Fruit fly (Drosophila melanogaster) whole organism, embryonic: ENCODE data around the gene CG7275.
A peak's percentile ranks its signal among the peaks of the same experiment; 100 is the strongest.

Source experiments
- BtbVII ChIP-seq: fragments of 200-800 bp; sonication (Bioruptor generic); optimal IDR thresholded peaks from 3 replicates; lab custom pipeline; 2017; ENCODE audit warnings: missing biosample characterization, mild to moderate bottlenecking, missing genetic modification characterization
- CG10274 ChIP-seq: fragments of 200-800 bp; sonication (Bioruptor generic); optimal IDR thresholded peaks from 3 replicates; lab custom pipeline; 2017; ENCODE audit warnings: missing biosample characterization, mild to moderate bottlenecking, missing genetic modification characterization
- CG10462 ChIP-seq: fragments of 200-800 bp; sonication (Bioruptor generic); optimal IDR thresholded peaks from 2 replicates; lab custom pipeline; 2016; ENCODE audit warnings: missing biosample characterization, missing genetic modification characterization
- CG10543 ChIP-seq: fragments of 200-800 bp; sonication (Bioruptor generic); optimal IDR thresholded peaks from 3 replicates; lab custom pipeline; 2017; ENCODE audit warnings: missing biosample characterization, mild to moderate bottlenecking, missing genetic modification characterization, moderate library complexity
- CG10959 ChIP-seq: fragments of 200-800 bp; sonication (Bioruptor generic); IDR thresholded peaks from 2 replicates; pipeline ENCODE4 v1.3.6; 2022; ENCODE audit warnings: missing biosample characterization, missing genetic modification characterization
- CG12769 ChIP-seq: fragments of 200-800 bp; sonication (Bioruptor generic); optimal IDR thresholded peaks from 2 replicates; lab custom pipeline; 2019; ENCODE audit warnings: missing biosample characterization, mild to moderate bottlenecking, missing genetic modification characterization, moderate library complexity
- CG15073 ChIP-seq: fragments of 200-800 bp; sonication (Bioruptor generic); optimal IDR thresholded peaks from 2 replicates; lab custom pipeline; 2016; ENCODE audit warnings: missing biosample characterization, missing genetic modification characterization
- CG16815 ChIP-seq: fragments of 200-800 bp; sonication (Bioruptor generic); optimal IDR thresholded peaks from 3 replicates; lab custom pipeline; 2017; ENCODE audit warnings: missing biosample characterization, mild to moderate bottlenecking, missing genetic modification characterization
- CG17328 ChIP-seq: fragments of 200-800 bp; sonication (Bioruptor generic); IDR thresholded peaks from 2 replicates; pipeline ENCODE4 v1.3.6; 2022; ENCODE audit warnings: missing biosample characterization, missing genetic modification characterization
- CG18262 ChIP-seq: fragments of 200-800 bp; optimal IDR thresholded peaks from 3 replicates; lab custom pipeline; 2019; ENCODE audit warnings: missing biosample characterization, mild to moderate bottlenecking, missing genetic modification characterization, moderate library complexity
- CG2120 ChIP-seq: fragments of 200-800 bp; sonication (Bioruptor generic); optimal IDR thresholded peaks from 3 replicates; lab custom pipeline; 2016; ENCODE audit warnings: missing biosample characterization, missing genetic modification characterization
- CG2199 ChIP-seq: fragments of 200-800 bp; sonication (Bioruptor generic); IDR thresholded peaks from 3 replicates; pipeline ENCODE4 v1.3.6; 2022; ENCODE audit warnings: missing biosample characterization, missing genetic modification characterization
- CG4404 ChIP-seq: fragments of 200-800 bp; sonication (Bioruptor generic); IDR thresholded peaks from 2 replicates; pipeline ENCODE4 v1.3.6; 2022; ENCODE audit warnings: missing biosample characterization, missing genetic modification characterization
- CG8290 ChIP-seq, 3 experiments: fragments of 200-800 bp; sonication (Bioruptor generic); optimal IDR thresholded peaks; 2 replicates each; lab custom pipeline; 2016 to 2019; ENCODE audit warnings: missing biosample characterization in 3 of 3, missing genetic modification characterization in 3 of 3, mild to moderate bottlenecking in 2 of 3, moderate library complexity in 1 of 3
- CG8924 ChIP-seq: fragments of 200-800 bp; optimal IDR thresholded peaks from 3 replicates; lab custom pipeline; 2019; ENCODE audit warnings: missing biosample characterization, mild to moderate bottlenecking, missing genetic modification characterization, moderate library complexity
- CG9609 ChIP-seq: fragments of 200-800 bp; sonication (Bioruptor generic); optimal IDR thresholded peaks from 3 replicates; lab custom pipeline; 2016; ENCODE audit warnings: missing biosample characterization, missing genetic modification characterization
- CG9727 ChIP-seq: fragments of 200-800 bp; sonication (Bioruptor generic); optimal IDR thresholded peaks from 3 replicates; lab custom pipeline; 2017; ENCODE audit warnings: missing biosample characterization, mild to moderate bottlenecking, missing genetic modification characterization
- CTCF ChIP-seq: fragments of 200-800 bp; sonication (Bioruptor generic); optimal IDR thresholded peaks from 2 replicates; lab custom pipeline; 2017; ENCODE audit warnings: missing biosample characterization, mild to moderate bottlenecking, missing genetic modification characterization, moderate library complexity
- CkIIα-i1 ChIP-seq: fragments of 200-800 bp; sonication (Bioruptor generic); IDR thresholded peaks from 2 replicates; pipeline ENCODE4 v1.3.6; 2022; ENCODE audit warnings: missing biosample characterization, missing genetic modification characterization
- Dll ChIP-seq: fragments of 200-800 bp; sonication (Bioruptor generic); IDR thresholded peaks from 4 replicates; pipeline ENCODE4 v1.3.6; 2022; ENCODE audit warnings: missing biosample characterization, missing genetic modification characterization; ENCODE audit not compliant: partially characterized antibody
- HLH3B ChIP-seq: fragments of 200-800 bp; sonication (Bioruptor generic); IDR thresholded peaks from 2 replicates; pipeline ENCODE4 v1.3.6; 2022; ENCODE audit warnings: missing biosample characterization, missing genetic modification characterization
- HLH4C ChIP-seq: fragments of 200-800 bp; sonication (Bioruptor generic); IDR thresholded peaks from 3 replicates; pipeline ENCODE4 v1.3.6; 2022; ENCODE audit warnings: missing biosample characterization, missing genetic modification characterization; ENCODE audit not compliant: partially characterized antibody
- Hand ChIP-seq: fragments of 200-800 bp; sonication (Bioruptor generic); optimal IDR thresholded peaks from 2 replicates; lab custom pipeline; 2017; ENCODE audit warnings: mild to moderate bottlenecking, missing biosample characterization, missing genetic modification reagents, missing genetic modification characterization
- HmgZ ChIP-seq: fragments of 200-800 bp; sonication (Bioruptor generic); optimal IDR thresholded peaks from 2 replicates; lab custom pipeline; 2018; ENCODE audit warnings: missing biosample characterization, mild to moderate bottlenecking, missing genetic modification characterization
- Hsf ChIP-seq: fragments of 200-800 bp; sonication (Bioruptor generic); optimal IDR thresholded peaks from 3 replicates; lab custom pipeline; 2016; ENCODE audit warnings: missing biosample characterization, missing genetic modification characterization
- Lpt ChIP-seq: fragments of >200 bp; optimal IDR thresholded peaks from 2 replicates; lab custom pipeline; 2018; ENCODE audit warnings: missing biosample characterization, missing genetic modification characterization
- MTF-1 ChIP-seq: fragments of 200-800 bp; sonication (Bioruptor generic); optimal IDR thresholded peaks from 2 replicates; lab custom pipeline; 2018; ENCODE audit warnings: missing biosample characterization, mild to moderate bottlenecking, missing genetic modification characterization, borderline replicate concordance
- Mad ChIP-seq: fragments of 200-800 bp; sonication (Bioruptor generic); optimal IDR thresholded peaks from 2 replicates; lab custom pipeline; 2016; ENCODE audit warnings: missing biosample characterization, missing genetic modification characterization
- Ravus ChIP-seq: fragments of 200-800 bp; sonication (Bioruptor generic); IDR thresholded peaks from 2 replicates; pipeline ENCODE4 v1.3.6; 2022; ENCODE audit warnings: missing biosample characterization, missing genetic modification characterization
- Rx ChIP-seq: fragments of 200-800 bp; sonication (Bioruptor generic); IDR thresholded peaks from 2 replicates; pipeline ENCODE4 v1.3.6; 2022; ENCODE audit warnings: missing biosample characterization, missing genetic modification characterization
- Trl ChIP-seq, 3 experiments: fragments of >200 bp in 2 of 3; fragments of 200-800 bp in 1 of 3; sonication (Bioruptor generic) in 1 of 3; optimal IDR thresholded peaks; 2 replicates in 1 of 3; 3 replicates in 2 of 3; lab custom pipeline; 2016 to 2017; ENCODE audit warnings: missing biosample characterization in 1 of 3, missing genetic modification characterization in 1 of 3
- cad ChIP-seq: fragments of >200 bp; optimal IDR thresholded peaks from 2 replicates; lab custom pipeline; 2017; ENCODE audit warnings: missing biosample characterization, missing genetic modification characterization
- dan ChIP-seq: fragments of 200-800 bp; sonication (Bioruptor generic); IDR thresholded peaks from 2 replicates; pipeline ENCODE4 v1.3.6; 2022; ENCODE audit warnings: missing biosample characterization, missing genetic modification characterization
- dimm ChIP-seq: fragments of 200-800 bp; sonication (Bioruptor generic); IDR thresholded peaks from 2 replicates; pipeline ENCODE4 v1.3.6; 2022; ENCODE audit warnings: missing biosample characterization, missing genetic modification characterization
- en ChIP-seq: fragments of 200-800 bp; sonication (Bioruptor generic); optimal IDR thresholded peaks from 2 replicates; lab custom pipeline; 2016; ENCODE audit warnings: missing biosample characterization, missing genetic modification characterization
- ewg ChIP-seq: fragments of 200-800 bp; sonication (Bioruptor generic); optimal IDR thresholded peaks from 3 replicates; lab custom pipeline; 2017; ENCODE audit warnings: mild to moderate bottlenecking, missing biosample characterization, missing genetic modification reagents, missing genetic modification characterization
- fd102C ChIP-seq: fragments of 200-800 bp; sonication (Bioruptor generic); optimal IDR thresholded peaks from 2 replicates; lab custom pipeline; 2018; ENCODE audit warnings: missing biosample characterization, mild to moderate bottlenecking, missing genetic modification characterization, moderate library complexity
- ftz-f1 ChIP-seq: fragments of 200-800 bp; sonication (Bioruptor generic); optimal IDR thresholded peaks from 2 replicates; lab custom pipeline; 2016; ENCODE audit warnings: missing biosample characterization, missing genetic modification characterization
- knrl ChIP-seq: fragments of 200-800 bp; sonication (Bioruptor generic); IDR thresholded peaks from 3 replicates; pipeline ENCODE4 v1.3.6; 2022; ENCODE audit warnings: missing biosample characterization, missing genetic modification characterization; ENCODE audit not compliant: partially characterized antibody
- nerfin-1 ChIP-seq: fragments of 200-800 bp; sonication (Bioruptor generic); optimal IDR thresholded peaks from 3 replicates; lab custom pipeline; 2019; ENCODE audit warnings: missing biosample characterization, mild to moderate bottlenecking, missing genetic modification characterization, moderate library complexity
- p53 ChIP-seq: fragments of 200-800 bp; sonication (Bioruptor generic); optimal IDR thresholded peaks from 2 replicates; lab custom pipeline; 2016; ENCODE audit warnings: missing biosample characterization, missing genetic modification characterization
- pan ChIP-seq, 4 experiments: fragments of >200 bp in 3 of 4; fragments of 200-800 bp in 1 of 4; sonication (Bioruptor generic) in 1 of 4; optimal IDR thresholded peaks in 3 of 4; IDR thresholded peaks in 1 of 4; 2 replicates each; pipeline versions ENCODE4 v1.3.6 to Lab custom; 2017 to 2022; ENCODE audit warnings: missing biosample characterization in 2 of 4, missing genetic modification characterization in 2 of 4, mixed read lengths in 1 of 4
- pho ChIP-seq: fragments of 200-800 bp; sonication (Bioruptor generic); optimal IDR thresholded peaks from 2 replicates; lab custom pipeline; 2016; ENCODE audit warnings: missing biosample characterization, missing genetic modification characterization
- shn ChIP-seq: fragments of 200-800 bp; sonication (Bioruptor generic); optimal IDR thresholded peaks from 3 replicates; lab custom pipeline; 2016; ENCODE audit warnings: missing biosample characterization, missing genetic modification characterization
- sim ChIP-seq: fragments of 200-800 bp; sonication (Bioruptor generic); IDR thresholded peaks from 2 replicates; pipeline ENCODE4 v1.3.6; 2022; ENCODE audit warnings: missing biosample characterization, missing genetic modification characterization
- sqz ChIP-seq: fragments of 200-800 bp; sonication (Bioruptor generic); optimal IDR thresholded peaks from 3 replicates; lab custom pipeline; 2018; ENCODE audit warnings: missing biosample characterization, mild to moderate bottlenecking, missing genetic modification characterization
- ssp ChIP-seq: fragments of 200-800 bp; sonication (Bioruptor generic); IDR thresholded peaks from 2 replicates; pipeline ENCODE4 v1.3.6; 2022; ENCODE audit warnings: missing biosample characterization, missing genetic modification characterization
- tin ChIP-seq: fragments of 200-800 bp; sonication (Bioruptor generic); optimal IDR thresholded peaks from 3 replicates; lab custom pipeline; 2016; ENCODE audit warnings: missing biosample characterization, missing genetic modification characterization
- wek ChIP-seq: fragments of 200-800 bp; sonication (Bioruptor generic); optimal IDR thresholded peaks from 3 replicates; lab custom pipeline; 2018; ENCODE audit warnings: missing biosample characterization, mild to moderate bottlenecking, missing genetic modification characterization, moderate library complexity

CG7275 gene

DNA sequence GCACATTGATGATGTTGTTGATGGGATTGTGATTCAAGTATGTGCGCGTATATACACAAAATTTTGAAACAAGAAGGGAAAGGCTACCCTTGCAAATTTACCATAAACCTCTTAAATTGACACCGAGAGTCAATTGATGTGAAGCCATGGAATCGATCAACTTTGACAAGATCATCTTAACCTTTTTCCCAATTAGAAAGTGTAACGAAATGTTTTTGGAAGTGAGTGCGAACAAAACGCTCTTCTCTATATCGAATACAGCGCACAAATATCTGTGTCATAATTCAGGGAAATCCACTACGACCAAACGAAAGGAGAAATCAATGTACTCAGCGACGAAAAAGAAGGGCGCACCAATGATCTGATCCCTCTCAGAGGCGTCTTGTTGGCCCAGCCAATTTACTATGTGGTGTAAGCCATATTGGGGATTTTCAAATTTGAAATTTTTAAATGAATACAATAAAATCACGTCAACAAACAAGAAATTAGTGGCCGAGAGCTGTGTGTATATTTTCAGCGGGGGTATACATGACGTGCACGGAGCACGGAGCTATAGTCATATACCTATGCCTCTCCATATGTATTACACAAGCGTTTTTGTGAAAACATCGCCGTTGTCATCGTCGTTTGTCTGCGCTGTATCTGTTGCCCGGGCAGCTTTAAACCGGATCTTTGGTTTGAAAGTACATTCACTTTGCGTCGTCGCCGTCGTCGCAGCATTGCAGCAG is 34.8 kb downstream of the CG7275 start (continued):
- TF ChIP-seq Ravus (no peak), nerfin-1 (peak; percentile 16), CG15073 (GFP tag; lab: Kevin White, UChicago) (no peak), MTF-1 (GFP tag; lab: Kevin White, UChicago) (no peak), cad (GFP tag; lab: Kevin White, UChicago) (no peak), sqz (no peak), CG2120 (peak; percentile 30), Trl (optimal IDR thresholded peaks at IDR 0.05; lab: Kevin White, UChicago) (peak; percentile 11 to 17), Trl (GFP tag; optimal IDR thresholded peaks at IDR 0.05; lab: Kevin White, UChicago) (peak; percentile 56), ftz-f1 (GFP tag; lab: Kevin White, UChicago) (no peak), Hsf (no peak), CG8924 (tag; lab: Kevin White, UChicago) (peak; percentile 43), CG12769 (tag; lab: Kevin White, UChicago) (no peak), CG2199 (0 out of 3 replicates have a peak, but pooled peaks have one; percentile 26), CG9727 (GFP tag; lab: Kevin White, UChicago) (no peak), knrl (GFP tag; lab: Robert Waterston, UW) (no peak), CG18262 (peak; percentile 30), CkIIα-i1 (GFP tag; lab: Robert Waterston, UW) (no peak), CG16815 (no peak), p53 (GFP tag; lab: Kevin White, UChicago) (no peak), pan (optimal IDR thresholded peaks at IDR 0.05; lab: Kevin White, UChicago) (no peak), pan (GFP tag; optimal IDR thresholded peaks at IDR 0.05 in 1 of 2, IDR thresholded peaks at IDR 0.05 in 1 of 2) (peak in 1 of 2 experiments; percentile 22), pho (GFP tag; lab: Kevin White, UChicago) (no peak), Mad (GFP tag; lab: Kevin White, UChicago) (no peak), dimm (GFP tag; lab: Robert Waterston, UW) (no peak), wek (GFP tag; lab: Kevin White, UChicago) (no peak), CG4404 (GFP tag; lab: Robert Waterston, UW) (no peak), dan (GFP tag; lab: Robert Waterston, UW) (no peak), CG10959 (GFP tag; lab: Robert Waterston, UW) (no peak), Rx (GFP tag; lab: Robert Waterston, UW) (peak; percentile 35), CG10274 (peak; percentile 99), sim (no peak), BtbVII (GFP tag; lab: Kevin White, UChicago) (no peak), CG8290 (GFP tag; optimal IDR thresholded peaks at IDR 0.05; lab: Kevin White, UChicago) (no peak), CG8290 (tag; optimal IDR thresholded peaks at IDR 0.05; lab: Kevin White, UChicago) (peak in 1 of 2 experiments; percentile 40), tin (GFP tag; lab: Kevin White, UChicago) (no peak), Dll (GFP tag; lab: Robert Waterston, UW) (no peak), HmgZ (tag; lab: Kevin White, UChicago) (peak; percentile 5), en (GFP tag; lab: Kevin White, UChicago) (no peak), HLH4C (GFP tag; lab: Robert Waterston, UW) (no peak), HLH3B (GFP tag; lab: Robert Waterston, UW) (peak; percentile 57), CG17328 (peak; percentile 20; the same call in 1 of the 2 replicates), fd102C (GFP tag; lab: Kevin White, UChicago) (no peak), shn (GFP tag; lab: Kevin White, UChicago) (no peak), CG9609 (GFP tag; lab: Kevin White, UChicago) (no peak), Lpt (GFP tag; lab: Kevin White, UChicago) (no peak), ewg (no peak), ssp (GFP tag; lab: Robert Waterston, UW) (no peak), CG10462 (no peak), CTCF (GFP tag; lab: Kevin White, UChicago) (no peak), Hand (GFP tag; lab: Kevin White, UChicago) (no peak), CG10543 (no peak)
